Worm (Caenorhabditis elegans): Measurements from ENCODE around the gene K09C4.9.

- TF ChIP-seq egl-27 (tag; optimal IDR thresholded peaks at IDR 0.05) (no peak), unc-62 (GFP tag; optimal IDR thresholded peaks at IDR 0.05 in 1 of 2) (no peak), unc-62 (tag; optimal IDR thresholded peaks at IDR 0.05) (no peak), lin-1 (GFP tag; IDR thresholded peaks at IDR 0.05) (no peak)
Measured at ce11 chrX:3284967-3285366, 13.4 kb upstream of the K09C4.9 start.
